Fruit fly (Drosophila melanogaster): ENCODE measurements around the gene CG12590.

CG12590 gene

DNA sequence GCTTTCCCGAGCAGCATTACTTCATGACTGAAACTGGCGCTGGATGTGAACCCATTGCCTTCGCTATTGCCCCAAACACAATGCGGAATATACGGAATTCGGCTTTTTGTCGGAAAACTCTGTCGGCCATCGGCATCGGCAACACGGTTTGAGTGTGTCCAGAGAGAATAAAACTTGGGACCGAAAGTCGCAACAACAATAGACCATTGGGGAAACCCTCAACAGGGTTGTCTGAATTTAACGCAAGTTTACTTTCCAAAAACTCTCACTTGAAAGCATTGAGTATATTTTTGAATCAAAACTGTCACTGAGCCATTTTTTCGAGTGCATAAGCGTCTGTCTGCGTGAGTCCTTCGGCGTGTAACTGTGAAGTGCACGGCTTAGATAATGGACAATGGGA lies 38.9 kb downstream of the CG12590 start (continued):
- TF ChIP-seq slou (GFP tag; optimal IDR thresholded peaks at IDR 0.05) (no peak), CG1603 (tag; optimal IDR thresholded peaks at IDR 0.05) (peak; percentile 53), HmgD (GFP tag; optimal IDR thresholded peaks at IDR 0.05) (peak; percentile 40), CG2678 (tag; optimal IDR thresholded peaks at IDR 0.05) (peak; percentile 74), CG4854 (GFP tag; optimal IDR thresholded peaks at IDR 0.05) (no peak), tio (GFP tag; optimal IDR thresholded peaks at IDR 0.05) (peak; percentile 56), CG15011 (GFP tag; optimal IDR thresholded peaks at IDR 0.05) (peak; percentile 25), Sox100B (GFP tag; optimal IDR thresholded peaks at IDR 0.05) (no peak), CG10147 (GFP tag; optimal IDR thresholded peaks at IDR 0.05) (peak; percentile 59), CG8765 (GFP tag; IDR thresholded peaks at IDR 0.05) (no peak), nerfin-2 (GFP tag; IDR thresholded peaks at IDR 0.05; ENCODE audit: partially characterized antibody) (no peak), CG6813 (GFP tag; optimal IDR thresholded peaks at IDR 0.05) (peak; percentile 48), Neu2 (GFP tag; optimal IDR thresholded peaks at IDR 0.05; ENCODE audit: borderline replicate concordance) (no peak), CG12659 (GFP tag; optimal IDR thresholded peaks at IDR 0.05) (peak; percentile 62), zen (tag; optimal IDR thresholded peaks at IDR 0.05) (no peak), CG4282 (GFP tag; optimal IDR thresholded peaks at IDR 0.05) (no peak), CG10654 (GFP tag; optimal IDR thresholded peaks at IDR 0.05) (peak; percentile 1), Jarid2 (GFP tag; optimal IDR thresholded peaks at IDR 0.05) (no peak), Oli (tag; optimal IDR thresholded peaks at IDR 0.05) (peak; percentile 36), trh (GFP tag; optimal IDR thresholded peaks at IDR 0.05) (no peak), unc-4 (GFP tag; IDR thresholded peaks at IDR 0.05; ENCODE audit: partially characterized antibody) (no peak), D (optimal IDR thresholded peaks at IDR 0.05) (no peak), D (GFP tag; optimal IDR thresholded peaks at IDR 0.05) (no peak), ara (GFP tag; IDR thresholded peaks at IDR 0.05) (no peak), Trl (optimal IDR thresholded peaks at IDR 0.05) (no peak), Trl (GFP tag; optimal IDR thresholded peaks at IDR 0.05) (peak; percentile 60), dimm (GFP tag; IDR thresholded peaks at IDR 0.05) (no peak), sug (tag; optimal IDR thresholded peaks at IDR 0.05) (peak; percentile 22), NFAT (GFP tag; IDR thresholded peaks at IDR 0.05) (0 out of 2 replicates have a peak, but pooled peaks have one; percentile 26), MBD-R2 (GFP tag; IDR thresholded peaks at IDR 0.05) (peak; percentile 17; the same call in 1 of the 2 replicates), BEAF-32 (GFP tag; optimal IDR thresholded peaks at IDR 0.05) (no peak), CrebB (tag; optimal IDR thresholded peaks at IDR 0.05) (no peak), Antp (GFP tag; optimal IDR thresholded peaks at IDR 0.05) (peak; percentile 59), H15 (GFP tag; IDR thresholded peaks at IDR 0.05) (0 out of 3 replicates have a peak, but pooled peaks have one; percentile 46), gce (GFP tag; IDR thresholded peaks at IDR 0.05) (no peak), slbo (GFP tag; IDR thresholded peaks at IDR 0.05) (no peak; the same call in 1 of the 2 replicates), Xbp1 (GFP tag; optimal IDR thresholded peaks at IDR 0.05) (peak; percentile 51), ttk (GFP tag; IDR thresholded peaks at IDR 0.05) (0 out of 2 replicates have a peak, but pooled peaks have one; percentile 30), CG11560 (tag; IDR thresholded peaks at IDR 0.05) (peak; percentile 53; the same call in 1 of the 3 replicates), tin (GFP tag; optimal IDR thresholded peaks at IDR 0.05) (peak; percentile 25), stwl (tag; optimal IDR thresholded peaks at IDR 0.05) (no peak), mirr (GFP tag; optimal IDR thresholded peaks at IDR 0.05) (no peak), bigmax (GFP tag; optimal IDR thresholded peaks at IDR 0.05) (no peak), CG11085 (GFP tag; IDR thresholded peaks at IDR 0.05) (no peak; the same call in 1 of the 2 replicates), CG4424 (GFP tag; optimal IDR thresholded peaks at IDR 0.05) (peak; percentile 23), gt (GFP tag; IDR thresholded peaks at IDR 0.05) (no peak), Lpt (GFP tag; optimal IDR thresholded peaks at IDR 0.05) (no peak), CTCF (GFP tag; optimal IDR thresholded peaks at IDR 0.05) (no peak), Lhr (GFP tag; optimal IDR thresholded peaks at IDR 0.05) (no peak), esg (GFP tag; conservative IDR thresholded peaks at IDR 0.05) (peak; percentile 44; the same call in 1 of the 2 replicates), so (GFP tag; IDR thresholded peaks at IDR 0.05) (0 out of 3 replicates have a peak, but pooled peaks have one; percentile 9), cwo (GFP tag; optimal IDR thresholded peaks at IDR 0.05) (peak; percentile 68)
